Fruit fly (Drosophila melanogaster): Measurements from ENCODE around the gene GstD11.

GstD11 gene

dm6 chr3R:12379708-12380107 lies 3.4 kb upstream of the GstD11 start, which contains the start of gene GstD8:
GstD8 (plus strand) TSS chr3R:12380008.
- TF ChIP-seq Sin3A (optimal IDR thresholded peaks at IDR 0.05): no peak
- TF ChIP-seq ttk (optimal IDR thresholded peaks at IDR 0.05): no peak
- TF ChIP-seq psq (optimal IDR thresholded peaks at IDR 0.05): no peak
- no peak for TF ChIP-seq Myc (optimal IDR thresholded peaks at IDR 0.05)

DNA sequence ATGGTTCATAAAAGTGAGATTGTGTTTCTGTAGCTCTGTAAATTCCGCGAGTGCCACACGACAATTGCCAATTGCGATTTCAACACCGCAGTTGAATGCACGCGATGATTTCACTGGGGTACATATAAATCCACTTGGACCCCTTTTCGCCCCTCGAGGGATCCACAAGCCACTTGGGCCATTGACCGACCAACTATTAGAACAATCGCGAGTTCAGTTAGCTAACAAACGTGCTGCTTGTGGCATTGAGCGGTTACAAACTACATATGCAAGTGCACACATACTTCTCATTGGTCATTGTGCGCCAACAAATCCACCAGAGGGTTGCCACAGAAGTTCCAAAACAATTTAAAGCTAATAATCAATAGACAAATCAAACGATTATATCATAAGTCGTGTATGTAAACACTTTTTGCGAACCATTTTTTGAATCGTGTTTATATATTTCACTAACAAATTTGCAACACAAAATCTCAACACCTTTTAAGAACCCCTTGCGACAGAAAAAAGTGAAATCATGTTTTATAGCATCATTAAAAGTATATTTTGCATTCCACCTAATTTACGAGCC lies 1.9 kb upstream of the GstD11 start:
- TF ChIP-seq psq (optimal IDR thresholded peaks at IDR 0.05): no peak
- no peak for TF ChIP-seq ttk (optimal IDR thresholded peaks at IDR 0.05)
- no peak for TF ChIP-seq h (optimal IDR thresholded peaks at IDR 0.05)
- TF ChIP-seq Myc (optimal IDR thresholded peaks at IDR 0.05): no peak
- no peak for TF ChIP-seq insv (optimal IDR thresholded peaks at IDR 0.05)
- no peak for TF ChIP-seq Sin3A (optimal IDR thresholded peaks at IDR 0.05)

DNA sequence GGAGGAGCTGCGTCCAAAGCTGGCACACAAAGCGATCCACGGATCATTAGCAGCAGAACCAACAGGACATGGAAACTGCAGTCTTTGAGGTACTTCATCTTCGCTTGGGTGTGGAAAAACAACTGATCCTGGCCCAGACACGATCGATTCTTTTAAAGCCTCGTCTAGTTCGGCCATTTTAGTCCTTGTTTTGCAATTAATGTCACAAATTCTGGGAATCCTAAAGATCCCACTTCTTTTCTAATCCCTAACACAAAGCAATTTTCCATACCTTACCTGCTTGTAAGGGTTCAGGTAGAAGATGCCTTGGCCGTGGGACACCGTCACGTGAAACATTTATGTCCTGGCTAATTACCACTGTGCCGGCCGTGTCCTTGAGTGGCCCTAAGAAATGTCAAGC lies 573 bp upstream of the GstD11 start, which contains the start of gene CG10035:
Gene CG10035 (minus strand): TSS at position 129 of the 400 bp plus-strand sequence.
- TF ChIP-seq ttk (optimal IDR thresholded peaks at IDR 0.05) (no peak), Myc (optimal IDR thresholded peaks at IDR 0.05) (no peak), insv (optimal IDR thresholded peaks at IDR 0.05) (no peak), h (optimal IDR thresholded peaks at IDR 0.05) (no peak), Sin3A (optimal IDR thresholded peaks at IDR 0.05) (no peak), psq (optimal IDR thresholded peaks at IDR 0.05) (no peak)

DNA sequence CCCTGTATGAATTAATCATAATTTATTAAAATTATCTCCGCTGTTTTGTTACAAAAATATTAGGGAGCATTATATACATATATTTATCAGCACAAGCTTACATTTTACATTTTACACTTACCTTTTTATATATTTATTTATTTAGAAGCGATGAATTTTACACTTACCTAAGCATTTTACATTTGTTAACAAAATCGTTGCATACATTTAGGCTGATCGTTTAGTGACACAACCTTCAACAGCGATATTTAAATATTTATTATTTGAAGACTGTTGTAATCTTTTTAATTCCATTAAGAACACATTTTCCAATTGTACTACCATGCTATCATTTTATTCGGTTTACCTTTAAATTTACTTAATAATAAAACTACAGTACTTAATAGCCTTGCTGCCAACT lies 648 bp downstream of the GstD11 start:
- TF ChIP-seq psq (optimal IDR thresholded peaks at IDR 0.05) (no peak), ttk (optimal IDR thresholded peaks at IDR 0.05) (no peak), Myc (optimal IDR thresholded peaks at IDR 0.05) (no peak), insv (optimal IDR thresholded peaks at IDR 0.05) (no peak), h (optimal IDR thresholded peaks at IDR 0.05) (no peak), Sin3A (optimal IDR thresholded peaks at IDR 0.05) (no peak)

DNA sequence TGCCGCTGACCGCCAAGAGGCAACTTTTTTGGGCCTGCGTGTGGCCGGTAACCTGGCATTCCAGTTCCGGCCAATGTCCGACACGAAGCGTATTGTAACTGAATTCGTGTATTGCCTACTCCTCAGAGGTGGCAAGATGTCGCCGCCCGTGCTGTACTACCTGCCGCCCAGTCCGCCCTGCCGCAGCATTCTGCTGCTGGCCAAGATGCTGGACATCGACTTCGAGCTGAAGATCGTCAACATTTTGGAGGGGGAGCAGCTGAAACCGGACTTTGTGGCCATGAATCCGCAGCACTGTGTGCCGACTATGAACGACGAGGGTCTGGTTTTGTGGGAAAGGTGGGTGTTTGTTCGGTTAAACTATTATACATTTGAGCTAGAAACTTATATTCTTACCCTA lies 1.1 kb downstream of the GstD11 start:
- TF ChIP-seq ttk (optimal IDR thresholded peaks at IDR 0.05) (no peak), Sin3A (optimal IDR thresholded peaks at IDR 0.05) (no peak), psq (optimal IDR thresholded peaks at IDR 0.05) (no peak), h (optimal IDR thresholded peaks at IDR 0.05) (no peak), Myc (optimal IDR thresholded peaks at IDR 0.05) (no peak), insv (optimal IDR thresholded peaks at IDR 0.05) (no peak)

- no peak for TF ChIP-seq psq (optimal IDR thresholded peaks at IDR 0.05)
Measured at dm6 chr3R:12385949-12386348, 2.8 kb downstream of the GstD11 start, which contains the start of gene Sol1. Sol1 (plus strand) TSS chr3R:12386249.

- TF ChIP-seq Myc (optimal IDR thresholded peaks at IDR 0.05): no peak
- no peak for TF ChIP-seq insv (optimal IDR thresholded peaks at IDR 0.05)
Measured at dm6 chr3R:12386965-12387364, 3.8 kb downstream of the GstD11 start, which contains the start of gene CG33098. CG33098 (plus strand) TSS chr3R:12387188.

DNA sequence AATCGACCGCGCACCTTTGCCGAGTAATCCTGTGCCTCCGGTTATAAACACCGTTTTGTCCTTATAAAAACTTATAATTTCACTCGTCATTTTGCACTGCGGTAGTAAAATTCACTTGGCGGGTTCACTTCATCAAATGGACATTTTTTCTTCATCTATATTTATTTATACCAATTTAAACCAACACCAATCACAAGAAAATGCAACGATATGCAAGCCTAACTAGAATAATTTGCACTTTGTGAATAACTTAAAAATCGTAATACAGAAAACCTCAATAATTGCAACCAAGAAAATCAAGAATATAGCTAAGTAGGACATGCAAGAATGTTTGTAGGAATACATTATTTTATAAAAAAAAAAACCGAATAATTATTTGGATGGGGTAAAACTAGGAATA lies 12.7 kb downstream of the GstD11 start, which contains the start of the genes CG10096 and CG10097:
Gene CG10096 (minus strand): TSS at position 101 of the 400 bp plus-strand sequence.
Gene CG10097 (minus strand): TSS at position 101 of the 400 bp plus-strand sequence.
- TF ChIP-seq insv (optimal IDR thresholded peaks at IDR 0.05) (no peak), h (optimal IDR thresholded peaks at IDR 0.05) (no peak), ttk (optimal IDR thresholded peaks at IDR 0.05) (no peak), Sin3A (optimal IDR thresholded peaks at IDR 0.05) (no peak), psq (optimal IDR thresholded peaks at IDR 0.05) (no peak), Myc (optimal IDR thresholded peaks at IDR 0.05) (no peak)

DNA sequence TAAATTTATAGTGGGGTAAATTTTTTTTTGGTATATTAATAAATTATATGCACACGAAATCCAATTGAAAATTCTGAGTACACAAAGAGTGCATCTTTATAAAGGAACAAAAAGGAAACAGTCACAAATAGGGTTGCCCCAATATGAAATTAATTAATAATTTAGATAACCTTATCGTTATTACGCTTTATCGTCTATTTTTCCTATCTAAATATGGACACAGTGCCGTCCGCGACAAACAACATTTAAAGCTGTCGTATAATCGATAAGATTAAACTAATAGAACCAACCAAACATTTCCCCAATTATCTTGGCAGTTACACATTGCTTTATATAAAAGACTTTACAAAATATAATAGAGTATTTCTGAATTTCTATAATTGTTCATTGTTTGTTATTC lies 14.9 kb downstream of the GstD11 start:
- TF ChIP-seq Sin3A (optimal IDR thresholded peaks at IDR 0.05): no peak
- TF ChIP-seq h (optimal IDR thresholded peaks at IDR 0.05): no peak
- no peak for TF ChIP-seq Myc (optimal IDR thresholded peaks at IDR 0.05)
- TF ChIP-seq ttk (optimal IDR thresholded peaks at IDR 0.05): no peak
- TF ChIP-seq insv (optimal IDR thresholded peaks at IDR 0.05): no peak
- TF ChIP-seq psq (optimal IDR thresholded peaks at IDR 0.05): no peak

dm6 chr3R:12398620-12399247 lies 15.6 kb downstream of the GstD11 start, which contains the start of gene Cyp9f3:
Cyp9f3 (minus strand) TSS chr3R:12398929.
- TF ChIP-seq h (optimal IDR thresholded peaks at IDR 0.05) (no peak), ttk (optimal IDR thresholded peaks at IDR 0.05) (no peak), psq (optimal IDR thresholded peaks at IDR 0.05) (no peak), Myc (optimal IDR thresholded peaks at IDR 0.05) (no peak), Sin3A (optimal IDR thresholded peaks at IDR 0.05) (no peak), insv (optimal IDR thresholded peaks at IDR 0.05) (no peak)

- TF ChIP-seq insv (optimal IDR thresholded peaks at IDR 0.05): peak; percentile 84
- TF ChIP-seq h (optimal IDR thresholded peaks at IDR 0.05): no peak
Measured at dm6 chr3R:12401672-12402296, 18.6 kb downstream of the GstD11 start, which contains the start of gene DNAlig3. DNAlig3 (minus strand) TSS chr3R:12401839.

dm6 chr3R:12402935-12403334 lies 19.8 kb downstream of the GstD11 start:
- TF ChIP-seq h (optimal IDR thresholded peaks at IDR 0.05) (no peak), Myc (optimal IDR thresholded peaks at IDR 0.05) (no peak), Sin3A (optimal IDR thresholded peaks at IDR 0.05) (no peak), insv (optimal IDR thresholded peaks at IDR 0.05) (no peak), ttk (optimal IDR thresholded peaks at IDR 0.05) (no peak)

- TF ChIP-seq insv (optimal IDR thresholded peaks at IDR 0.05): no peak
- no peak for TF ChIP-seq Myc (optimal IDR thresholded peaks at IDR 0.05)
- TF ChIP-seq h (optimal IDR thresholded peaks at IDR 0.05): no peak
- no peak for TF ChIP-seq psq (optimal IDR thresholded peaks at IDR 0.05)
- TF ChIP-seq Sin3A (optimal IDR thresholded peaks at IDR 0.05): no peak
- TF ChIP-seq ttk (optimal IDR thresholded peaks at IDR 0.05): no peak
Measured at dm6 chr3R:12405134-12405533, 22.0 kb downstream of the GstD11 start.

All from Kc167 (cell line).